Fruit fly (Drosophila melanogaster): ENCODE data around the gene lmgB.

Gene lmgB

DNA sequence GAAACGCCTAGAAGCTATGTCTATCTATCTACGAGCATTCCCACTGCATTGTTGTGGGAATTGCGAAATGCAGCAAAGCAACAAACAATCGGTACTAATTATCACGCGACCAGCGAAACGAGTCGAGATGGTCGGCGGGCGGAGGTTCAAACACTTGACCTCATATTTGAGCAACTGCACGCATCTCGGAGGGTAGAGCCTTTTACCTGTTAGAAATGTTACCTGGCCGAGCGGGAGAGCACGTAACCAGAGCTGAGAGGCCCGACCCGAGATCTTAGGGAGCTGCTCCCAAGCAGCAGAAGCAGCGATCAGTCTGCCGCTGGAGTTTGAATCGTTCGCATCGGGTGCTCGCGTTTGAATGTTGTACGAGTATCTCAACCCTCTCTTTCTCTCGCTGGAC, 50.0 kb downstream of the lmgB start:
- TF ChIP-seq CG17806 (tag; optimal IDR thresholded peaks at IDR 0.05) = no peak
- no peak for TF ChIP-seq CG34367 (tag; optimal IDR thresholded peaks at IDR 0.05)

DNA sequence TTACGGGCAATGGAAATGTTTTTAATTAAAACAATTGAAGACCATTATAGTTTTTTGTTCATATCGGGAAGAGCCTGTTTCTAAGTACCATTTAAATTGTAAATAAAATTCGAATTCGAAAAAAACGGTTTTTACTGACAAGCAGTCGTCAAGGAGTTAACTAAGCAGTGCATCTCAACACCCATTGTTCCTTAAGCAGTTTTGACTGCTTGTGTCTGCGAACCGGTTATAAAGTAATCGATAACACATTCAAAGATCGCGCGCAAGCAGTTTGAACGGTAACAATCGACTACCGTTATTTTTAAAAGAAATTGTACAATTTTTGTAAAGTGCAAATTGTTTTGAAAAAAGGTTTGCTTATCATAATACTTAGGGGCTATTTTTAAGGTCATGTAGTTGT, 50.4 kb downstream of the lmgB start:
- TF ChIP-seq CG12605 (GFP tag; IDR thresholded peaks at IDR 0.05) (no peak), Ets98B (GFP tag; IDR thresholded peaks at IDR 0.05) (no peak), CG15710 (tag; optimal IDR thresholded peaks at IDR 0.05) (no peak)

DNA sequence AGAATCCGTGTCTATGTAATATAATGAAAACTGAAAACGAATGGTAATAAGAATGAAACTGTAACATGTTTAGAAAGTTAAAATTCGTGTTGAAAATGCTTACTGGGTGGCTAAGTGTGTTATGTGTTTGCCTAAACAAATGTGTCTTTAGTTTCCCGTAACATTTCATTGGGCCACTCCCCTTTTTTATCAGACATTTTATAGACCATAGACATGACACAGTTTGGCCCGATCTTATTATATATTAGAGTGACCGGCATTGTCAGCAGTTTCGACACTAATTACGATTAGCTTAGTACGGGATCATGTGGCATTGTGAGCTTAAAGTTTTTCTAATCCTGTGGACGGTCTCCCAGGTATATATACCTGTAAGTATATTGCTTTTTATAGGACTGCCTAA, 51.4 kb downstream of the lmgB start, which contains the start of gene CheA29a:
TSS of gene CheA29a (plus strand) at position 301 of the 400 bp plus-strand sequence.
- TF ChIP-seq Ets98B (GFP tag; IDR thresholded peaks at IDR 0.05) (no peak), CG34367 (tag; optimal IDR thresholded peaks at IDR 0.05) (no peak), D1 (tag; optimal IDR thresholded peaks at IDR 0.05) (no peak), CG10348 (GFP tag; IDR thresholded peaks at IDR 0.05) (no peak), rn (GFP tag; IDR thresholded peaks at IDR 0.05) (no peak), CG8301 (tag; optimal IDR thresholded peaks at IDR 0.05) (no peak), Snoo (tag; optimal IDR thresholded peaks at IDR 0.05) (no peak), CG13204 (GFP tag; optimal IDR thresholded peaks at IDR 0.05) (no peak), CG17806 (tag; optimal IDR thresholded peaks at IDR 0.05) (no peak), CG12605 (GFP tag; IDR thresholded peaks at IDR 0.05) (no peak), EcR (GFP tag; optimal IDR thresholded peaks at IDR 0.05) (no peak), gl (tag; optimal IDR thresholded peaks at IDR 0.05) (no peak), CG15710 (tag; optimal IDR thresholded peaks at IDR 0.05) (no peak), Pif1B (GFP tag; optimal IDR thresholded peaks at IDR 0.05) (no peak), CG4496 (GFP tag; IDR thresholded peaks at IDR 0.05) (no peak), CG9948 (tag; optimal IDR thresholded peaks at IDR 0.05) (no peak)

All from whole organism, pupa.